Worm (Caenorhabditis elegans) whole organism, early embryonic: ENCODE data around the gene pals-25.

Experiments
- ceh-13 ChIP-seq: fragments of 200-800 bp; sonication (Bioruptor generic); optimal IDR thresholded peaks from 2 replicates; lab custom pipeline; 2018; ENCODE audit warnings: mild to moderate bottlenecking, missing genetic modification characterization, missing compliant biosample characterization
- ceh-36 ChIP-seq: sonication (generic microtip); optimal IDR thresholded peaks from 2 replicates; lab custom pipeline; 2016; ENCODE audit warnings: missing genetic modification characterization, inconsistent platforms, missing compliant biosample characterization
- ets-7 ChIP-seq: sonication (generic microtip); optimal IDR thresholded peaks from 2 replicates; lab custom pipeline; 2016; ENCODE audit warnings: missing genotype, missing genetic modification characterization, missing compliant biosample characterization
- scrt-1 ChIP-seq: fragments of 200-800 bp; sonication (Bioruptor generic); IDR thresholded peaks from 2 replicates; pipeline ENCODE4 v1.3.6; 2022; ENCODE audit warnings: missing genetic modification characterization, missing compliant biosample characterization
- tbx-37 ChIP-seq: fragments of 200-800 bp; sonication (Bioruptor generic); conservative IDR thresholded peaks from 2 replicates; pipeline ENCODE4 v1.3.6; 2022; ENCODE audit warnings: missing genetic modification reagents, missing genetic modification characterization, missing compliant biosample characterization
- tra-4 ChIP-seq: sonication (generic microtip); optimal IDR thresholded peaks from 2 replicates; lab custom pipeline; 2017; ENCODE audit warnings: missing genetic modification characterization, missing compliant biosample characterization

ce11 chrIII:169478-169877 is 35.2 kb downstream of the pals-25 start, which contains the start of gene F40G9.18:
- TF ChIP-seq scrt-1 = no peak
- TF ChIP-seq ceh-13 (GFP tag; lab: Kevin White, UChicago) = no peak
- TF ChIP-seq ets-7 (tag; lab: Kevin White, UChicago) = no peak
- TF ChIP-seq tra-4 (tag; lab: Kevin White, UChicago) = no peak
- TF ChIP-seq tbx-37 (GFP tag; lab: Robert Waterston, UW) = no peak
- no peak for TF ChIP-seq ceh-36 (tag; lab: Kevin White, UChicago)
